Worm (Caenorhabditis elegans): Measurements from ENCODE around the gene ostf-4.

ce11 chrIII:10359916-10360315 lies 41.6 kb upstream of the ostf-4 start:
- no peak for TF ChIP-seq elt-3 (tag; optimal IDR thresholded peaks at IDR 0.05)
- no peak for TF ChIP-seq ztf-11 (tag; optimal IDR thresholded peaks at IDR 0.05)
- TF ChIP-seq peb-1 (tag; optimal IDR thresholded peaks at IDR 0.05) = no peak
- TF ChIP-seq dmd-4 (tag; optimal IDR thresholded peaks at IDR 0.05) = no peak
- no peak for TF ChIP-seq unc-62 (GFP tag; optimal IDR thresholded peaks at IDR 0.05)
- TF ChIP-seq nhr-25 (tag; optimal IDR thresholded peaks at IDR 0.05) = no peak
- no peak for TF ChIP-seq fos-1 (tag; optimal IDR thresholded peaks at IDR 0.05)
- no peak for TF ChIP-seq nhr-23 (tag; optimal IDR thresholded peaks at IDR 0.05)

Data from whole organism, L2 larva.